Worm (Caenorhabditis elegans) whole organism, L4/young adult: ENCODE results near the gene srlf-2.

Experiments
- W03F9.2 ChIP-seq: fragments of 150-350 bp; optimal IDR thresholded peaks from 2 replicates; lab custom pipeline; 2014; ENCODE audit warnings: missing biosample characterization, missing genetic modification characterization
- him-1 ChIP-seq: sonication (generic microtip); optimal IDR thresholded peaks from 2 replicates; lab custom pipeline; 2016; ENCODE audit warnings: missing genotype, missing genetic modification reagents, missing genetic modification characterization, missing compliant biosample characterization

- TF ChIP-seq him-1 (tag; lab: Kevin White, UChicago) (no peak), W03F9.2 (tag; lab: Kevin White, UChicago) (peak; percentile 58)
Observed at ce11 chrIV:8527598-8528012, 37.6 kb downstream of the srlf-2 start.
